Worm (Caenorhabditis elegans) whole organism, L4/young adult: ENCODE results near the gene madd-3.

Experiments used
- W03F9.2 ChIP-seq: fragments of 150-350 bp; optimal IDR thresholded peaks from 2 replicates; lab custom pipeline; 2014; ENCODE audit warnings: missing biosample characterization, missing genetic modification characterization
- him-1 ChIP-seq: sonication (generic microtip); optimal IDR thresholded peaks from 2 replicates; lab custom pipeline; 2016; ENCODE audit warnings: missing genotype, missing genetic modification reagents, missing genetic modification characterization, missing compliant biosample characterization

- TF ChIP-seq W03F9.2: no peak
- no peak for TF ChIP-seq him-1
Observed at ce11 chrX:14263473-14263872, 33.0 kb downstream of the madd-3 start, which contains the start of gene E02H4.8.
